Fruit fly (Drosophila melanogaster) whole organism, embryonic: Measurements from ENCODE around the gene CG9467.

Source experiments
- C15 ChIP-seq: fragments of 200-800 bp; sonication (Bioruptor generic); IDR thresholded peaks from 3 replicates; pipeline ENCODE4 v1.3.6; 2022; ENCODE audit warnings: missing biosample characterization, missing genetic modification characterization
- Hand ChIP-seq: fragments of 200-800 bp; sonication (Bioruptor generic); optimal IDR thresholded peaks from 2 replicates; lab custom pipeline; 2017; ENCODE audit warnings: mild to moderate bottlenecking, missing biosample characterization, missing genetic modification reagents, missing genetic modification characterization
- fru ChIP-seq: fragments of >200 bp; optimal IDR thresholded peaks from 2 replicates; lab custom pipeline; 2017
- ttk ChIP-seq: fragments of 200-800 bp; sonication (Bioruptor generic); IDR thresholded peaks from 2 replicates; pipeline ENCODE4 v2.1.2; 2022; ENCODE audit warnings: missing biosample characterization, missing genetic modification characterization

dm6 chr3R:9812447-9812846 lies 11.6 kb upstream of the CG9467 start, which contains the start of gene CG8534:
- TF ChIP-seq Hand (GFP tag; lab: Kevin White, UChicago) (no peak), fru (lab: Kevin White, UChicago) (no peak), C15 (no peak), ttk (GFP tag; lab: Robert Waterston, UW) (no peak)
